Worm (Caenorhabditis elegans) whole organism, L4/young adult: ENCODE results near the gene Y116F11B.14.

Experiments used
- W03F9.2 ChIP-seq: fragments of 150-350 bp; optimal IDR thresholded peaks from 2 replicates; lab custom pipeline; 2014; ENCODE audit warnings: missing biosample characterization, missing genetic modification characterization
- dao-5 ChIP-seq: sonication (generic microtip); optimal IDR thresholded peaks from 2 replicates; lab custom pipeline; 2016; ENCODE audit warnings: missing genotype, missing genetic modification characterization, moderate library complexity, missing compliant biosample characterization
- him-1 ChIP-seq: sonication (generic microtip); optimal IDR thresholded peaks from 2 replicates; lab custom pipeline; 2016; ENCODE audit warnings: missing genotype, missing genetic modification reagents, missing genetic modification characterization, missing compliant biosample characterization

- TF ChIP-seq him-1 (no peak), W03F9.2 (tag; lab: Kevin White, UChicago) (no peak), dao-5 (tag; lab: Kevin White, UChicago) (no peak)
These were observed 16.8 kb downstream of the Y116F11B.14 start, which contains the start of the genes chk-2 and Y60A3A.19 for ce11 chrV:19915973-19916605.
